Fruit fly (Drosophila melanogaster) whole organism, pupa: ENCODE data around the gene CG9641.
A peak's percentile ranks its signal among the peaks of the same experiment; 100 is the strongest.

Source experiments
- CG10348 ChIP-seq: fragments of 200-800 bp; sonication (Bioruptor generic); IDR thresholded peaks from 2 replicates; pipeline ENCODE4 v1.3.6; 2022; ENCODE audit warnings: missing biosample characterization, missing genetic modification characterization
- CG12605 ChIP-seq: fragments of 200-800 bp; sonication (Bioruptor generic); IDR thresholded peaks from 2 replicates; pipeline ENCODE4 v1.3.6; 2022; ENCODE audit warnings: missing biosample characterization, missing genetic modification characterization
- CG13204 ChIP-seq: fragments of 200-800 bp; sonication (Bioruptor generic); optimal IDR thresholded peaks from 2 replicates; lab custom pipeline; 2018; ENCODE audit warnings: missing biosample characterization, mild to moderate bottlenecking, missing genetic modification characterization, moderate library complexity
- CG14655 ChIP-seq: fragments of 200-800 bp; sonication (Bioruptor generic); optimal IDR thresholded peaks from 3 replicates; lab custom pipeline; 2017; ENCODE audit warnings: mild to moderate bottlenecking, missing biosample characterization, missing genetic modification reagents, missing genetic modification characterization
- CG15710 ChIP-seq: fragments of 200-800 bp; sonication (Bioruptor generic); optimal IDR thresholded peaks from 2 replicates; lab custom pipeline; 2018; ENCODE audit warnings: missing biosample characterization, mild to moderate bottlenecking, missing genetic modification characterization, moderate library complexity
- CG17806 ChIP-seq: fragments of 200-800 bp; sonication (Bioruptor generic); optimal IDR thresholded peaks from 2 replicates; lab custom pipeline; 2018; ENCODE audit warnings: missing biosample characterization, mild to moderate bottlenecking, missing genetic modification characterization, moderate library complexity
- CG32121 ChIP-seq: fragments of 200-800 bp; sonication (Bioruptor generic); IDR thresholded peaks from 2 replicates; pipeline ENCODE4 v1.3.6; 2022; ENCODE audit warnings: missing biosample characterization, missing genetic modification characterization
- CG34367 ChIP-seq: fragments of 200-800 bp; sonication (Bioruptor generic); optimal IDR thresholded peaks from 2 replicates; lab custom pipeline; 2018; ENCODE audit warnings: missing biosample characterization, mild to moderate bottlenecking, missing genetic modification characterization
- CG4496 ChIP-seq: fragments of 200-800 bp; sonication (Bioruptor generic); IDR thresholded peaks from 3 replicates; pipeline ENCODE4 v1.3.6; 2022; ENCODE audit warnings: missing biosample characterization, missing genetic modification characterization
- CG8159 ChIP-seq: fragments of 200-800 bp; sonication (Bioruptor generic); optimal IDR thresholded peaks from 3 replicates; lab custom pipeline; 2018; ENCODE audit warnings: missing biosample characterization, mild to moderate bottlenecking, missing genetic modification characterization, moderate library complexity
- CG8301 ChIP-seq: fragments of 200-800 bp; sonication (Bioruptor generic); optimal IDR thresholded peaks from 2 replicates; lab custom pipeline; 2018; ENCODE audit warnings: missing biosample characterization, mild to moderate bottlenecking, missing genetic modification characterization
- CG9948 ChIP-seq: fragments of 200-800 bp; sonication (Bioruptor generic); optimal IDR thresholded peaks from 2 replicates; lab custom pipeline; 2018; ENCODE audit warnings: missing biosample characterization, mild to moderate bottlenecking, missing genetic modification characterization, moderate library complexity
- D1 ChIP-seq: fragments of 200-800 bp; sonication (Bioruptor generic); optimal IDR thresholded peaks from 2 replicates; lab custom pipeline; 2018; ENCODE audit warnings: missing biosample characterization, mild to moderate bottlenecking, missing genetic modification characterization, moderate library complexity
- EcR ChIP-seq: fragments of 200-800 bp; sonication (Bioruptor generic); optimal IDR thresholded peaks from 3 replicates; lab custom pipeline; 2019; ENCODE audit warnings: missing biosample characterization, missing genetic modification characterization, mild to moderate bottlenecking, moderate library complexity, missing genetic modification reagents
- Ets98B ChIP-seq: fragments of 200-800 bp; sonication (Bioruptor generic); IDR thresholded peaks from 2 replicates; pipeline ENCODE4 v1.3.6; 2022; ENCODE audit warnings: missing biosample characterization, missing genetic modification characterization
- Pif1A ChIP-seq: fragments of 200-800 bp; sonication (Bioruptor generic); optimal IDR thresholded peaks from 3 replicates; lab custom pipeline; 2016; ENCODE audit warnings: missing biosample characterization, missing genetic modification characterization
- Pif1B ChIP-seq: fragments of 200-800 bp; sonication (Bioruptor generic); optimal IDR thresholded peaks from 3 replicates; lab custom pipeline; 2016; ENCODE audit warnings: missing biosample characterization, missing genetic modification characterization
- Snoo ChIP-seq: fragments of 200-800 bp; sonication (Bioruptor generic); optimal IDR thresholded peaks from 3 replicates; lab custom pipeline; 2017; ENCODE audit warnings: missing biosample characterization, mild to moderate bottlenecking, missing genetic modification characterization, inconsistent platforms
- fd96Ca ChIP-seq: fragments of 200-800 bp; sonication (Bioruptor generic); IDR thresholded peaks from 3 replicates; pipeline ENCODE4 v1.3.6; 2022; ENCODE audit warnings: missing biosample characterization, missing genetic modification characterization
- gl ChIP-seq: fragments of 200-800 bp; sonication (Bioruptor generic); optimal IDR thresholded peaks from 2 replicates; lab custom pipeline; 2018; ENCODE audit warnings: missing biosample characterization, mild to moderate bottlenecking, missing genetic modification characterization
- rn ChIP-seq: fragments of 200-800 bp; sonication (Bioruptor generic); IDR thresholded peaks from 2 replicates; pipeline ENCODE4 v1.3.6; 2022; ENCODE audit warnings: missing biosample characterization, missing genetic modification characterization

The CG9641 gene

dm6 chr2L:2939698-2940097 is 37.0 kb downstream of the CG9641 start:
- TF ChIP-seq EcR (GFP tag; lab: Kevin White, UChicago) (no peak), CG34367 (tag; lab: Kevin White, UChicago) (no peak), CG8301 (tag; lab: Kevin White, UChicago) (no peak), CG9948 (no peak), rn (GFP tag; lab: Robert Waterston, UW) (no peak), Ets98B (GFP tag; lab: Robert Waterston, UW) (no peak)

- no peak for TF ChIP-seq CG14655
- no peak for TF ChIP-seq Pif1A (GFP tag; lab: Kevin White, UChicago)
- TF ChIP-seq Snoo (tag; lab: Kevin White, UChicago) = no peak
- TF ChIP-seq rn (GFP tag; lab: Robert Waterston, UW) = no peak
- no peak for TF ChIP-seq EcR (GFP tag; lab: Kevin White, UChicago)
- no peak for TF ChIP-seq CG12605 (GFP tag; lab: Robert Waterston, UW)
- no peak for TF ChIP-seq CG10348 (GFP tag; lab: Robert Waterston, UW)
- TF ChIP-seq CG32121 = no peak
- no peak for TF ChIP-seq CG13204 (GFP tag; lab: Kevin White, UChicago)
- TF ChIP-seq D1 (tag; lab: Kevin White, UChicago) = no peak
- no peak for TF ChIP-seq Pif1B
Observed at dm6 chr2L:2935704-2936103, 41.0 kb downstream of the CG9641 start.

dm6 chr2L:2931555-2932131 is 45.0 kb downstream of the CG9641 start:
- TF ChIP-seq Pif1B = peak; percentile 74
- no peak; the same call in 1 of the 2 replicates for TF ChIP-seq Ets98B (GFP tag; lab: Robert Waterston, UW)
- TF ChIP-seq CG15710 (tag; lab: Kevin White, UChicago) = peak; percentile 80
- no peak for TF ChIP-seq CG32121
- TF ChIP-seq CG8159 (tag; lab: Kevin White, UChicago) = peak; percentile 85
- no peak for TF ChIP-seq rn (GFP tag; lab: Robert Waterston, UW)
- peak; percentile 68 for TF ChIP-seq CG13204 (GFP tag; lab: Kevin White, UChicago)
- peak; percentile 82 for TF ChIP-seq CG17806 (tag; lab: Kevin White, UChicago)
- TF ChIP-seq D1 (tag; lab: Kevin White, UChicago) = peak; percentile 56
- peak; percentile 78 for TF ChIP-seq CG34367 (tag; lab: Kevin White, UChicago)
- peak; percentile 68 for TF ChIP-seq EcR (GFP tag; lab: Kevin White, UChicago)
- no peak for TF ChIP-seq CG10348 (GFP tag; lab: Robert Waterston, UW)
- TF ChIP-seq CG14655 = peak; percentile 71
- peak; percentile 63 for TF ChIP-seq gl
- peak; percentile 75 for TF ChIP-seq CG9948
- no peak for TF ChIP-seq fd96Ca
- peak; percentile 41 for TF ChIP-seq Snoo (tag; lab: Kevin White, UChicago)
- peak; percentile 37; the same call in 1 of the 2 replicates for TF ChIP-seq CG12605 (GFP tag; lab: Robert Waterston, UW)
- peak; percentile 39; the same call in 2 of the 3 replicates for TF ChIP-seq CG4496 (GFP tag; lab: Robert Waterston, UW)
- peak; percentile 51 for TF ChIP-seq CG8301 (tag; lab: Kevin White, UChicago)
- peak; percentile 82 for TF ChIP-seq Pif1A (GFP tag; lab: Kevin White, UChicago)

dm6 chr2L:2930646-2931045 is 46.0 kb downstream of the CG9641 start:
- no peak for TF ChIP-seq CG14655
- no peak for TF ChIP-seq CG17806 (tag; lab: Kevin White, UChicago)
- no peak for TF ChIP-seq CG15710 (tag; lab: Kevin White, UChicago)
- no peak for TF ChIP-seq rn (GFP tag; lab: Robert Waterston, UW)
- TF ChIP-seq Pif1B = no peak
- no peak for TF ChIP-seq CG10348 (GFP tag; lab: Robert Waterston, UW)
- no peak for TF ChIP-seq Snoo (tag; lab: Kevin White, UChicago)
- TF ChIP-seq gl = no peak
- no peak for TF ChIP-seq fd96Ca
- no peak for TF ChIP-seq D1 (tag; lab: Kevin White, UChicago)
- TF ChIP-seq CG12605 (GFP tag; lab: Robert Waterston, UW) = no peak
- no peak for TF ChIP-seq CG34367 (tag; lab: Kevin White, UChicago)
- TF ChIP-seq CG32121 = no peak
- no peak for TF ChIP-seq CG8159 (tag; lab: Kevin White, UChicago)
